Worm (Caenorhabditis elegans): Measurements from ENCODE around the gene F22B8.7.

Gene F22B8.7

ce11 chrV:16120499-16120898 is 26.1 kb downstream of the F22B8.7 start:
- no peak for TF ChIP-seq sox-2 (GFP tag; IDR thresholded peaks at IDR 0.05)
- no peak for TF ChIP-seq T23F11.4 (GFP tag; optimal IDR thresholded peaks at IDR 0.05)
- no peak for TF ChIP-seq odd-2 (tag; optimal IDR thresholded peaks at IDR 0.05)
- TF ChIP-seq dve-1 (tag; optimal IDR thresholded peaks at IDR 0.05), result no peak
- no peak for TF ChIP-seq nhr-232 (tag; optimal IDR thresholded peaks at IDR 0.05)
- no peak for TF ChIP-seq C08G9.2 (tag; optimal IDR thresholded peaks at IDR 0.05)
- no peak for TF ChIP-seq ceh-22 (tag; optimal IDR thresholded peaks at IDR 0.05)
- TF ChIP-seq fax-1 (tag; optimal IDR thresholded peaks at IDR 0.05), result no peak
- TF ChIP-seq hlh-30 (tag; optimal IDR thresholded peaks at IDR 0.05; ENCODE audit: insufficient read depth), result no peak
- TF ChIP-seq ztf-16 (tag; optimal IDR thresholded peaks at IDR 0.05), result no peak
- TF ChIP-seq ceh-31 (tag; optimal IDR thresholded peaks at IDR 0.05), result no peak
- no peak for TF ChIP-seq ceh-48 (tag; optimal IDR thresholded peaks at IDR 0.05)
- no peak for TF ChIP-seq che-1 (tag; optimal IDR thresholded peaks at IDR 0.05)
- TF ChIP-seq unc-42 (tag; optimal IDR thresholded peaks at IDR 0.05), result no peak
- TF ChIP-seq lim-6 (tag; optimal IDR thresholded peaks at IDR 0.05), result no peak

ce11 chrV:16120922-16121321 is 26.5 kb downstream of the F22B8.7 start, which contains the start of gene skr-3:
skr-3 (plus strand) TSS chrV:16121084.
- TF ChIP-seq nfya-1 (tag; optimal IDR thresholded peaks at IDR 0.05), result no peak
- TF ChIP-seq lim-6 (tag; optimal IDR thresholded peaks at IDR 0.05), result no peak
- TF ChIP-seq pros-1 (tag; optimal IDR thresholded peaks at IDR 0.05), result no peak
- no peak for TF ChIP-seq ceh-14 (tag; optimal IDR thresholded peaks at IDR 0.05)
- TF ChIP-seq elt-2 (tag; optimal IDR thresholded peaks at IDR 0.05), result no peak
- no peak for TF ChIP-seq pag-3 (tag; optimal IDR thresholded peaks at IDR 0.05; ENCODE audit: borderline replicate concordance)
- no peak for TF ChIP-seq lin-11 (tag; optimal IDR thresholded peaks at IDR 0.05)
- TF ChIP-seq npax-4 (tag; optimal IDR thresholded peaks at IDR 0.05), result no peak
- no peak for TF ChIP-seq elt-4 (tag; optimal IDR thresholded peaks at IDR 0.05)
- no peak for TF ChIP-seq hlh-15 (tag; optimal IDR thresholded peaks at IDR 0.05)
- TF ChIP-seq pat-9 (tag; optimal IDR thresholded peaks at IDR 0.05), result no peak
- TF ChIP-seq eyg-1 (tag; optimal IDR thresholded peaks at IDR 0.05), result no peak
- no peak for TF ChIP-seq tbx-7 (tag; optimal IDR thresholded peaks at IDR 0.05)
- TF ChIP-seq dmd-4 (tag; optimal IDR thresholded peaks at IDR 0.05; ENCODE audit: borderline replicate concordance), result no peak
- no peak for TF ChIP-seq nhr-232 (tag; optimal IDR thresholded peaks at IDR 0.05)
- no peak for TF ChIP-seq Y22D7AL.16 (tag; optimal IDR thresholded peaks at IDR 0.05)
- no peak for TF ChIP-seq ztf-16 (tag; optimal IDR thresholded peaks at IDR 0.05)
- no peak for TF ChIP-seq C08G9.2 (tag; optimal IDR thresholded peaks at IDR 0.05)
- no peak for TF ChIP-seq zip-5 (tag; optimal IDR thresholded peaks at IDR 0.05)
- TF ChIP-seq ceh-19 (GFP tag; optimal IDR thresholded peaks at IDR 0.05), result no peak

DNA sequence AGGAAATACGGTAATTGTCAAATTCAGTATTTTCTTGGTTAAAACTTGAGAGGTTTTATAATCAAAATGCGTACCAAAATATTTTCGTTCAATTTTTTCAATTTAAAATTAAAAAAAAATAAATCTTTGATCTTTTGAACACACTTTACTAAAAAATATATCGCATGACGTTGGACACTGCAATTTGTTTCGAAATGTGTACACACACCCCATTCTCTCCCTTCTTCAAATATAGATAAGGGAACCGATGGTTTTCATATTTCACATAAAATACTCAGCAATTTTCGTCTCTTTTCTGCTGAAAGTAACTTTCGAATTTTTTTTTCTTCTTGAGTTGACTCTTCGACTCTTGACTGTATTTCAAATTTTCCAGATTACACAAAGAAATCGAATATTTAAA is 27.1 kb downstream of the F22B8.7 start:
- no peak for TF ChIP-seq hlh-15 (tag; optimal IDR thresholded peaks at IDR 0.05)
- no peak for TF ChIP-seq pha-4 (tag; optimal IDR thresholded peaks at IDR 0.05)
- no peak for TF ChIP-seq fax-1 (tag; optimal IDR thresholded peaks at IDR 0.05)
- no peak for TF ChIP-seq T23F11.4 (GFP tag; optimal IDR thresholded peaks at IDR 0.05)
- TF ChIP-seq ceh-2 (tag; optimal IDR thresholded peaks at IDR 0.05), result no peak
- no peak for TF ChIP-seq hlh-13 (GFP tag; optimal IDR thresholded peaks at IDR 0.05)
- TF ChIP-seq ceh-18 (tag; optimal IDR thresholded peaks at IDR 0.05), result no peak
- no peak for TF ChIP-seq lin-11 (tag; optimal IDR thresholded peaks at IDR 0.05)
- no peak for TF ChIP-seq npax-4 (tag; optimal IDR thresholded peaks at IDR 0.05)
- no peak for TF ChIP-seq ceh-24 (tag; optimal IDR thresholded peaks at IDR 0.05)
- no peak for TF ChIP-seq ceh-48 (tag; optimal IDR thresholded peaks at IDR 0.05)
- no peak for TF ChIP-seq ahr-1 (tag; optimal IDR thresholded peaks at IDR 0.05)

ce11 chrV:16124739-16125138 is 30.4 kb downstream of the F22B8.7 start, which contains the start of gene nhr-111:
nhr-111 (minus strand) TSS chrV:16124839.
- TF ChIP-seq nhr-11 (tag; optimal IDR thresholded peaks at IDR 0.05) (no peak), ama-1 (optimal IDR thresholded peaks at IDR 0.05) (no peak), elt-2 (tag; optimal IDR thresholded peaks at IDR 0.05) (no peak), ceh-18 (tag; optimal IDR thresholded peaks at IDR 0.05) (no peak), npax-4 (tag; optimal IDR thresholded peaks at IDR 0.05) (no peak), eyg-1 (tag; optimal IDR thresholded peaks at IDR 0.05) (no peak), K09A11.1 (tag; optimal IDR thresholded peaks at IDR 0.05; ENCODE audit: insufficient read depth) (no peak), pha-2 (tag; optimal IDR thresholded peaks at IDR 0.05) (no peak), ceh-2 (tag; optimal IDR thresholded peaks at IDR 0.05) (no peak), pros-1 (tag; optimal IDR thresholded peaks at IDR 0.05) (no peak)
